Worm (Caenorhabditis elegans) whole organism, early embryonic: ENCODE results near the gene F55E10.4.

Experiments used
- F13C5.2 ChIP-seq: sonication (generic microtip); optimal IDR thresholded peaks from 2 replicates; lab custom pipeline; 2017; ENCODE audit warnings: mild to moderate bottlenecking, missing genetic modification characterization, inconsistent platforms, missing compliant biosample characterization
- ama-1 ChIP-seq: fragments of 150-350 bp; optimal IDR thresholded peaks from 2 replicates; lab custom pipeline; 2014
- flt-1 ChIP-seq: fragments of 200-800 bp; sonication (Bioruptor generic); IDR thresholded peaks from 2 replicates; pipeline ENCODE4 v1.3.6; 2022; ENCODE audit warnings: missing genetic modification characterization, missing compliant biosample characterization
- tbx-11 ChIP-seq: fragments of 200-800 bp; sonication (Bioruptor generic); IDR thresholded peaks from 2 replicates; pipeline ENCODE4 v1.3.6; 2022; ENCODE audit warnings: missing genetic modification characterization, missing compliant biosample characterization
- tbx-37 ChIP-seq: fragments of 200-800 bp; sonication (Bioruptor generic); conservative IDR thresholded peaks from 2 replicates; pipeline ENCODE4 v1.3.6; 2022; ENCODE audit warnings: missing genetic modification reagents, missing genetic modification characterization, missing compliant biosample characterization

DNA sequence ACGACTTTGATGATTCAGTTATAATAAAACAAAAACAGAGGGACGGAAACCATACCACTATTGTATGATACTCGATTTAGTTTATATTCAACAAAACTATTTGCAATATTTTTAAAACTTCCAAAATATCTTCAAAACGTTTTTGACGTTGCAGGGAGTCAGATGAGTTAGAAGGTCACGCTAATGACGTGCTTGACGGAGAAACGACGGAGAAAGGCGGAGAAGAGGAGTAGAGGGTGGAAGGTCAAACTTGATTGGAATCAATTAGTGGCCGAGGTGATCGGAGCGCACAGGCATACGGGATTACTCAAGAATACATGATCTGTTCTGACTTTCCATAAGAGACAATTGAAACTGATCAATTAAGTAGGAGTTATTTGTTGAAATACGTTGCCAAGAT lies 24.9 kb downstream of the F55E10.4 start:
- TF ChIP-seq flt-1 (GFP tag; lab: Robert Waterston, UW) (no peak), ama-1 (lab: Kevin White, UChicago) (no peak), tbx-11 (no peak), F13C5.2 (no peak), tbx-37 (GFP tag; lab: Robert Waterston, UW) (no peak)
